Worm (Caenorhabditis elegans) whole organism, mixed stage, embryonic: Measurements from ENCODE around the gene tlk-1.

ENCODE experiments used
- M03D4.4 ChIP-seq: sonication (generic microtip); optimal IDR thresholded peaks from 2 replicates; lab custom pipeline; 2017; ENCODE audit warnings: mild to moderate bottlenecking, missing genetic modification characterization, missing compliant biosample characterization
- bed-3 ChIP-seq: fragments of 200-800 bp; sonication (Bioruptor generic); optimal IDR thresholded peaks from 3 replicates; lab custom pipeline; 2018; ENCODE audit warnings: mild to moderate bottlenecking, missing genetic modification characterization, moderate library complexity, missing compliant biosample characterization
- blmp-1 ChIP-seq: fragments of 150-350 bp; optimal IDR thresholded peaks from 2 replicates; lab custom pipeline; 2014; ENCODE audit warnings: missing biosample characterization, missing genetic modification characterization
- ceh-39 ChIP-seq: fragments of 150-350 bp; optimal IDR thresholded peaks from 2 replicates; lab custom pipeline; 2014; ENCODE audit warnings: missing biosample characterization, missing genetic modification characterization
- ceh-43 ChIP-seq: fragments of 200-800 bp; sonication (Bioruptor generic); optimal IDR thresholded peaks from 2 replicates; lab custom pipeline; 2018; ENCODE audit warnings: mild to moderate bottlenecking, missing genetic modification characterization, moderate library complexity, missing compliant biosample characterization
- ceh-83 ChIP-seq: fragments of 200-800 bp; sonication (Bioruptor generic); optimal IDR thresholded peaks from 2 replicates; lab custom pipeline; 2018; ENCODE audit warnings: mild to moderate bottlenecking, missing genetic modification characterization, missing compliant biosample characterization
- ces-1 ChIP-seq: fragments of 150-350 bp; optimal IDR thresholded peaks from 2 replicates; lab custom pipeline; 2014; ENCODE audit warnings: missing biosample characterization, missing genetic modification reagents, missing genetic modification characterization
- cnd-1 ChIP-seq: fragments of 200-800 bp; sonication (Bioruptor generic); optimal IDR thresholded peaks from 2 replicates; lab custom pipeline; 2018; ENCODE audit warnings: mild to moderate bottlenecking, missing genetic modification characterization, missing compliant biosample characterization
- drap-1 ChIP-seq: fragments of 200-800 bp; sonication (Bioruptor generic); optimal IDR thresholded peaks from 3 replicates; lab custom pipeline; 2018; ENCODE audit warnings: mild to moderate bottlenecking, missing genetic modification characterization, missing compliant biosample characterization
- elt-1 ChIP-seq: sonication (generic microtip); optimal IDR thresholded peaks from 2 replicates; lab custom pipeline; 2017; ENCODE audit warnings: missing genetic modification characterization, mild to moderate bottlenecking, missing compliant biosample characterization, antibody characterized with exemption, moderate library complexity, borderline replicate concordance; ENCODE audit not compliant: insufficient read depth
- elt-3 ChIP-seq: fragments of 150-350 bp; optimal IDR thresholded peaks from 2 replicates; lab custom pipeline; 2014; ENCODE audit warnings: missing biosample characterization, missing genetic modification characterization
- flh-1 ChIP-seq: fragments of 200-800 bp; sonication (Bioruptor generic); optimal IDR thresholded peaks from 2 replicates; lab custom pipeline; 2018; ENCODE audit warnings: mild to moderate bottlenecking, missing genetic modification characterization, moderate library complexity, missing compliant biosample characterization
- ham-2 ChIP-seq: fragments of 200-800 bp; sonication (Bioruptor generic); optimal IDR thresholded peaks from 2 replicates; lab custom pipeline; 2018; ENCODE audit warnings: mild to moderate bottlenecking, missing genetic modification characterization, missing compliant biosample characterization
- hlh-1 ChIP-seq: fragments of 150-350 bp; optimal IDR thresholded peaks from 2 replicates; lab custom pipeline; 2014; ENCODE audit warnings: missing biosample characterization, missing genetic modification reagents, missing genetic modification characterization
- lin-13 ChIP-seq: fragments of 150-350 bp; optimal IDR thresholded peaks from 2 replicates; lab custom pipeline; 2014; ENCODE audit warnings: missing biosample characterization, missing genetic modification characterization
- lin-32 ChIP-seq: fragments of 200-800 bp; sonication (Bioruptor generic); optimal IDR thresholded peaks from 2 replicates; lab custom pipeline; 2018; ENCODE audit warnings: mild to moderate bottlenecking, missing genetic modification characterization, missing compliant biosample characterization
- lsy-2 ChIP-seq: fragments of 150-350 bp; optimal IDR thresholded peaks from 2 replicates; lab custom pipeline; 2014; ENCODE audit warnings: missing biosample characterization, missing genetic modification characterization
- mab-5 ChIP-seq: fragments of 150-350 bp; optimal IDR thresholded peaks from 2 replicates; lab custom pipeline; 2014; ENCODE audit warnings: missing biosample characterization, missing genetic modification characterization
- mep-1 ChIP-seq: fragments of 150-350 bp; optimal IDR thresholded peaks from 2 replicates; lab custom pipeline; 2017; ENCODE audit warnings: missing biosample characterization, missing genetic modification reagents, missing genetic modification characterization, inconsistent platforms
- mls-2 ChIP-seq: sonication (generic microtip); optimal IDR thresholded peaks from 2 replicates; lab custom pipeline; 2016; ENCODE audit warnings: mild to moderate bottlenecking, missing genetic modification characterization, moderate library complexity, missing compliant biosample characterization
- nhr-12 ChIP-seq: fragments of 150-350 bp; optimal IDR thresholded peaks from 2 replicates; lab custom pipeline; 2014; ENCODE audit warnings: missing biosample characterization, missing genetic modification characterization
- nhr-2 ChIP-seq: fragments of 150-350 bp; optimal IDR thresholded peaks from 2 replicates; lab custom pipeline; 2014; ENCODE audit warnings: missing biosample characterization, missing genetic modification characterization
- nhr-237 ChIP-seq: fragments of 150-350 bp; optimal IDR thresholded peaks from 2 replicates; lab custom pipeline; 2014; ENCODE audit warnings: missing biosample characterization, missing genetic modification characterization
- nhr-76 ChIP-seq: sonication (generic microtip); optimal IDR thresholded peaks from 2 replicates; lab custom pipeline; 2017; ENCODE audit warnings: missing biosample characterization, missing genetic modification characterization
- pha-4 ChIP-seq: fragments of 150-350 bp; optimal IDR thresholded peaks from 2 replicates; lab custom pipeline; 2018; ENCODE audit warnings: missing biosample characterization, missing genetic modification reagents, missing genetic modification characterization
- sem-2 ChIP-seq: fragments of 200-800 bp; sonication (Bioruptor generic); optimal IDR thresholded peaks from 2 replicates; lab custom pipeline; 2018; ENCODE audit warnings: mild to moderate bottlenecking, missing genetic modification characterization, missing compliant biosample characterization
- snpc-4 ChIP-seq: fragments of 150-350 bp; optimal IDR thresholded peaks from 2 replicates; lab custom pipeline; 2014; ENCODE audit warnings: missing biosample characterization, missing genetic modification characterization
- sptf-1 ChIP-seq: sonication (generic microtip); optimal IDR thresholded peaks from 2 replicates; lab custom pipeline; 2017; ENCODE audit warnings: mild to moderate bottlenecking, missing genetic modification characterization, moderate library complexity, missing compliant biosample characterization
- tbx-8 ChIP-seq: fragments of 200-800 bp; sonication (Bioruptor generic); optimal IDR thresholded peaks from 2 replicates; lab custom pipeline; 2018; ENCODE audit warnings: mild to moderate bottlenecking, missing genetic modification characterization, moderate library complexity, missing compliant biosample characterization
- unc-120 ChIP-seq: sonication (generic microtip); optimal IDR thresholded peaks from 2 replicates; lab custom pipeline; 2017; ENCODE audit warnings: missing genetic modification characterization, missing compliant biosample characterization; ENCODE audit not compliant: poor library complexity, severe bottlenecking
- unc-39 ChIP-seq: fragments of 150-350 bp; optimal IDR thresholded peaks from 2 replicates; lab custom pipeline; 2014; ENCODE audit warnings: missing biosample characterization, missing genetic modification characterization
- unc-62 ChIP-seq: fragments of 150-350 bp; optimal IDR thresholded peaks from 2 replicates; lab custom pipeline; 2014; ENCODE audit warnings: missing biosample characterization, missing genetic modification reagents, missing genetic modification characterization
- zip-8 ChIP-seq: fragments of 150-350 bp; optimal IDR thresholded peaks from 2 replicates; lab custom pipeline; 2014; ENCODE audit warnings: missing biosample characterization, missing genetic modification characterization
- ztf-11 ChIP-seq: fragments of 150-350 bp; optimal IDR thresholded peaks from 2 replicates; lab custom pipeline; 2014; ENCODE audit warnings: missing biosample characterization, missing genetic modification characterization

tlk-1 gene

DNA sequence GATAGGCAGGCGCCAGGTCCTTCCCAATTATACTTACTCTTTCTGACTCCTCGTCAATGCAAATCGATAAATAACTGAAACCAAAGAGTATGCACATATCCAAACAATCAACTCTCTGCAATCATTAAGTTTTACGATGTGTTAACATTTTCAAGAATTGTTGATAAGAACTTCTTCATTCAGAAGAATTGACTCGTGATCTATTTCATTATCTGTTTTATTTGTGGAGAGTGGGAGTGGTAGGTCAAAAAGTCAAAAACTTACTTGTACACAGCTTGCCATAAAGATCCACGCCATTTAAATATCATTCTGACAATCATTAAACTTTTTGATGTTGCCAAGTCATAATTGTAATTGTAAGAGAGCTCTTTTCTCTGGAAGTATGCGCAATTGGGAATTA lies 10.3 kb upstream of the tlk-1 start:
- TF ChIP-seq unc-120 (tag; lab: Kevin White, UChicago), result no peak
- no peak for TF ChIP-seq hlh-1 (tag; lab: Kevin White, UChicago)
- no peak for TF ChIP-seq ceh-39 (tag; lab: Kevin White, UChicago)
- no peak for TF ChIP-seq pha-4
- no peak for TF ChIP-seq ceh-43
- no peak for TF ChIP-seq zip-8 (tag; lab: Kevin White, UChicago)
- no peak for TF ChIP-seq unc-62 (GFP tag; lab: Kevin White, UChicago)
- no peak for TF ChIP-seq snpc-4 (tag; lab: Kevin White, UChicago)
- TF ChIP-seq ztf-11 (tag; lab: Kevin White, UChicago), result no peak
- TF ChIP-seq cnd-1 (tag; lab: Kevin White, UChicago), result no peak
- TF ChIP-seq bed-3 (GFP tag; lab: Kevin White, UChicago), result no peak
- no peak for TF ChIP-seq mab-5 (tag; lab: Kevin White, UChicago)
- no peak for TF ChIP-seq nhr-12 (tag; lab: Kevin White, UChicago)
- no peak for TF ChIP-seq blmp-1 (tag; lab: Kevin White, UChicago)
- no peak for TF ChIP-seq flh-1
- TF ChIP-seq lsy-2 (tag; lab: Kevin White, UChicago), result no peak

DNA sequence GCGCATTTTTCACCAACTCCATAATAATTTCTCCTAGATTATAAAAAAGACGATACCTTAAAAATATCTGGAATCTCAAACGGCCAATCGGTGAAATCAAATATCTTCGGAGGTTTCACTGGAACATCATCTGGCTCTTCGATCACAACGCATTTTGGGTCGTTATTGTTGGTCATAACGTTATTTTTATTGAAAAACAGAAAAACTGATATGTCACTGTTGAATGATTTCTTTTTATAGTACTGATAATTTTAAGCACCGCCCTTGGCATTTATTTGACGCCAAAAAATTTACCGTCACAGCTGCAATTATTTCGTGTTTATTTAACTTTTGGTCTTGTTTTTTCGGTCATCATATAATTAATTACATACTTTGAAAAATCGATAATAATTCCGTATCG lies 9.6 kb upstream of the tlk-1 start, which contains the start of gene best-5:
Gene best-5 (minus strand): TSS at position 210 of the 400 bp plus-strand sequence.
- TF ChIP-seq unc-62 (GFP tag; lab: Kevin White, UChicago) (no peak), nhr-12 (tag; lab: Kevin White, UChicago) (no peak), flh-1 (no peak), elt-1 (tag; lab: Kevin White, UChicago) (no peak), pha-4 (no peak), bed-3 (GFP tag; lab: Kevin White, UChicago) (no peak), ceh-43 (no peak), zip-8 (tag; lab: Kevin White, UChicago) (no peak), ceh-83 (GFP tag; lab: Kevin White, UChicago) (no peak), ham-2 (GFP tag; lab: Kevin White, UChicago) (no peak)
- TF ChIP-seq, all 35 proteins: peak for 0

DNA sequence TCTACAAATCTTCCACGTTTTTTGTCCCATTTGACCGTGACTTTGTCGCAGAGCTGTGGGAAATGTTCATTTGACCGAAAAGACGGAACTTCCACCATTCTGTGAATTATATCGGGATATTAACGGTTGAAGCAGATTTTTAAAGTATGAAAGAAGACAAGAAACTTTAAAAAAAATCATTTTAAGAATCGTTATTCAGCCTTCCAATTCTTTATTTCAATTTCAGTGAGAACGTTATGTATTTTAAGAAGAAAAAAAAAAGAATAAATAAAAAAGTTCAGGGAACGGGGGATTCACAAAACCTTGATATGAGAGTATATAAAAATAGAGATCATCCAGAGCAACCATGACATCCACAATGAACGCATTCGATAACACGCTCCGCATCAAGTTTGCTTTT lies 5.2 kb upstream of the tlk-1 start, which contains the start of gene set-3:
Gene set-3 (minus strand): TSS at position 101 of the 400 bp plus-strand sequence.
- TF ChIP-seq blmp-1 (tag; lab: Kevin White, UChicago) (no peak), ces-1 (GFP tag; lab: Kevin White, UChicago) (no peak), mls-2 (tag; lab: Kevin White, UChicago) (no peak), zip-8 (tag; lab: Kevin White, UChicago) (no peak), unc-62 (GFP tag; lab: Kevin White, UChicago) (no peak), elt-1 (tag; lab: Kevin White, UChicago) (no peak), unc-120 (tag; lab: Kevin White, UChicago) (no peak), nhr-12 (tag; lab: Kevin White, UChicago) (no peak), sem-2 (GFP tag; lab: Kevin White, UChicago) (no peak), M03D4.4 (no peak), ceh-39 (tag; lab: Kevin White, UChicago) (no peak), ceh-83 (GFP tag; lab: Kevin White, UChicago) (no peak), mab-5 (tag; lab: Kevin White, UChicago) (no peak), lsy-2 (tag; lab: Kevin White, UChicago) (no peak), mep-1 (tag; lab: Kevin White, UChicago) (no peak), lin-32 (no peak), sptf-1 (tag; lab: Kevin White, UChicago) (no peak)

DNA sequence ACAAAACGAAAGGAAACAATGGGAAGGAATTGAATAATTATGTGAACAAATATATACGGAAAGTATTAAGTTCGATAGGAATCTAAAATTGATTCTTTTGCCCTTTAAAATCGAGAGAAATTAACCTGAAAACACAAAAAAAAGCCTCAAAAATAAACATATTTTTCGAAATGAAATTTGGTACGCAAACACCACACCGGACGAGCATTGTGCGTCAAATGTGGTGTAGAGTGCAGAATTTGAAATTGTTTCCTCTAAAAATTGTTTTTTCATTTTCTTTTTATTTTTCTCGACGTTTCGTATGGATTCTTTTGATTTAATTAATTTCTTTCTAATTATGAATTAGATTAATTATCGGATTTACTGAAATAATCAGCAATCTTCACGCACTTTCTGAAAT lies 4.3 kb upstream of the tlk-1 start:
- TF ChIP-seq nhr-76 (no peak), nhr-237 (tag; lab: Kevin White, UChicago) (no peak), unc-39 (no peak), sem-2 (GFP tag; lab: Kevin White, UChicago) (no peak), ztf-11 (tag; lab: Kevin White, UChicago) (no peak), ceh-39 (tag; lab: Kevin White, UChicago) (no peak), mep-1 (tag; lab: Kevin White, UChicago) (no peak), elt-1 (tag; lab: Kevin White, UChicago) (no peak), nhr-2 (tag; lab: Kevin White, UChicago) (no peak), lsy-2 (tag; lab: Kevin White, UChicago) (peak; percentile 31), ceh-83 (GFP tag; lab: Kevin White, UChicago) (no peak), ceh-43 (peak; percentile 2), unc-62 (GFP tag; lab: Kevin White, UChicago) (no peak), hlh-1 (tag; lab: Kevin White, UChicago) (no peak), snpc-4 (tag; lab: Kevin White, UChicago) (no peak), lin-13 (tag; lab: Kevin White, UChicago) (no peak), elt-3 (tag; lab: Kevin White, UChicago) (no peak), lin-32 (no peak), blmp-1 (tag; lab: Kevin White, UChicago) (no peak), ham-2 (GFP tag; lab: Kevin White, UChicago) (no peak), pha-4 (no peak), drap-1 (no peak), cnd-1 (tag; lab: Kevin White, UChicago) (no peak), zip-8 (tag; lab: Kevin White, UChicago) (no peak), tbx-8 (GFP tag; lab: Kevin White, UChicago) (no peak), ces-1 (GFP tag; lab: Kevin White, UChicago) (peak; percentile 64), sptf-1 (tag; lab: Kevin White, UChicago) (peak; percentile 9), mab-5 (tag; lab: Kevin White, UChicago) (no peak), flh-1 (no peak)
